Worm (Caenorhabditis elegans) whole organism, young adult: ENCODE data around the gene F27C8.3.

Experiments used
- B0261.1 ChIP-seq: sonication (generic microtip); optimal IDR thresholded peaks from 2 replicates; lab custom pipeline; 2016; ENCODE audit warnings: mild to moderate bottlenecking, missing genetic modification characterization, moderate library complexity, missing compliant biosample characterization
- C17E4.6 ChIP-seq: fragments of 200-800 bp; sonication (Bioruptor generic); IDR thresholded peaks from 2 replicates; pipeline ENCODE4 v1.3.6; 2022; ENCODE audit warnings: missing genetic modification reagents, missing genetic modification characterization, missing compliant biosample characterization
- F10E7.11 ChIP-seq: sonication (generic microtip); optimal IDR thresholded peaks from 2 replicates; lab custom pipeline; 2017; ENCODE audit warnings: mild to moderate bottlenecking, missing genetic modification characterization, moderate library complexity, missing compliant biosample characterization
- F23B12.7 ChIP-seq: sonication (generic microtip); optimal IDR thresholded peaks from 2 replicates; lab custom pipeline; 2017; ENCODE audit warnings: missing genetic modification characterization, mild to moderate bottlenecking, missing compliant biosample characterization, antibody characterized with exemption, moderate library complexity; ENCODE audit not compliant: insufficient read depth
- F33H1.4 ChIP-seq: fragments of 200-800 bp; sonication (Bioruptor generic); IDR thresholded peaks from 2 replicates; pipeline ENCODE4 v1.3.6; 2022; ENCODE audit warnings: missing genetic modification reagents, missing genetic modification characterization, missing compliant biosample characterization
- F37B4.10 ChIP-seq: fragments of 200-800 bp; sonication (Bioruptor generic); IDR thresholded peaks from 2 replicates; pipeline ENCODE4 v1.3.6; 2022; ENCODE audit warnings: missing genetic modification characterization, missing compliant biosample characterization
- F52B5.7 ChIP-seq: sonication (generic microtip); optimal IDR thresholded peaks from 2 replicates; lab custom pipeline; 2016; ENCODE audit warnings: mild to moderate bottlenecking, missing genetic modification characterization, missing compliant biosample characterization
- F55B11.4 ChIP-seq: sonication (generic microtip); optimal IDR thresholded peaks from 2 replicates; lab custom pipeline; 2016; ENCODE audit warnings: missing compliant biosample characterization, missing genetic modification characterization, borderline replicate concordance; ENCODE audit not compliant: insufficient read depth
- F57C9.4 ChIP-seq: sonication (generic microtip); optimal IDR thresholded peaks from 2 replicates; lab custom pipeline; 2017; ENCODE audit warnings: mild to moderate bottlenecking, missing genetic modification characterization, missing compliant biosample characterization
- K12H6.12 ChIP-seq: fragments of 200-800 bp; sonication (Bioruptor generic); optimal IDR thresholded peaks from 2 replicates; lab custom pipeline; 2018; ENCODE audit warnings: mild to moderate bottlenecking, missing genetic modification characterization, missing compliant biosample characterization
- T07F8.4 ChIP-seq: sonication (generic microtip); optimal IDR thresholded peaks from 2 replicates; lab custom pipeline; 2016; ENCODE audit warnings: mild to moderate bottlenecking, missing genetic modification characterization, moderate library complexity, missing compliant biosample characterization
- T26A5.8 ChIP-seq: sonication (generic microtip); optimal IDR thresholded peaks from 2 replicates; lab custom pipeline; 2016; ENCODE audit warnings: missing genetic modification characterization, missing compliant biosample characterization
- Y67H2A.10 ChIP-seq: fragments of 200-800 bp; sonication (Bioruptor generic); conservative IDR thresholded peaks from 2 replicates; pipeline ENCODE4 v1.3.6; 2022; ENCODE audit warnings: missing genetic modification reagents, missing genetic modification characterization, missing compliant biosample characterization
- Y79H2A.3 ChIP-seq: fragments of 200-800 bp; sonication (Bioruptor generic); conservative IDR thresholded peaks from 2 replicates; pipeline ENCODE4 v1.3.6; 2022; ENCODE audit warnings: missing genetic modification reagents, missing genetic modification characterization, missing compliant biosample characterization
- akir-1 ChIP-seq: fragments of 200-800 bp; sonication (Bioruptor generic); optimal IDR thresholded peaks from 2 replicates; lab custom pipeline; 2018; ENCODE audit warnings: mild to moderate bottlenecking, missing genetic modification characterization, moderate library complexity, missing compliant biosample characterization
- ama-1 ChIP-seq, 3 experiments: fragments of 150-350 bp in 1 of 3; sonication (generic microtip) in 2 of 3; optimal IDR thresholded peaks; 2 replicates each; lab custom pipeline; 2014 to 2018; ENCODE audit warnings: missing biosample characterization in 2 of 3, missing genetic modification characterization in 2 of 3, missing genetic modification reagents in 2 of 3
- atf-7 ChIP-seq: sonication (generic microtip); optimal IDR thresholded peaks from 2 replicates; lab custom pipeline; 2017; ENCODE audit warnings: mild to moderate bottlenecking, missing genetic modification characterization, missing compliant biosample characterization
- attf-5 ChIP-seq: fragments of 200-800 bp; sonication (Bioruptor generic); optimal IDR thresholded peaks from 2 replicates; lab custom pipeline; 2018; ENCODE audit warnings: mild to moderate bottlenecking, missing genetic modification characterization, missing compliant biosample characterization
- ccch-3 ChIP-seq: fragments of 200-800 bp; sonication (Bioruptor generic); optimal IDR thresholded peaks from 2 replicates; lab custom pipeline; 2018; ENCODE audit warnings: mild to moderate bottlenecking, missing genetic modification characterization, missing compliant biosample characterization
- cebp-1 ChIP-seq, 2 experiments: fragments of 200-800 bp in 1 of 2; sonication (Bioruptor generic) in 1 of 2; sonication (generic microtip) in 1 of 2; IDR thresholded peaks in 1 of 2; optimal IDR thresholded peaks in 1 of 2; 2 replicates each; pipeline versions ENCODE4 v1.3.6 to Lab custom; 2017 to 2022; ENCODE audit warnings: missing compliant biosample characterization in 2 of 2, missing genetic modification characterization in 2 of 2, mild to moderate bottlenecking in 1 of 2, missing genetic modification reagents in 1 of 2, moderate library complexity in 1 of 2
- ceh-40 ChIP-seq: fragments of 200-800 bp; sonication (Bioruptor generic); IDR thresholded peaks from 2 replicates; pipeline ENCODE4 v1.3.6; 2022; ENCODE audit warnings: missing genetic modification characterization, missing compliant biosample characterization
- ceh-58 ChIP-seq: fragments of 200-800 bp; sonication (Bioruptor generic); IDR thresholded peaks from 2 replicates; pipeline ENCODE4 v1.3.6; 2022; ENCODE audit warnings: missing genetic modification characterization, missing compliant biosample characterization
- chd-7 ChIP-seq: sonication (generic microtip); optimal IDR thresholded peaks from 2 replicates; lab custom pipeline; 2016; ENCODE audit warnings: mild to moderate bottlenecking, missing genetic modification characterization, moderate library complexity, missing compliant biosample characterization
- die-1 ChIP-seq: sonication (generic microtip); optimal IDR thresholded peaks from 2 replicates; lab custom pipeline; 2016; ENCODE audit warnings: missing genotype, mild to moderate bottlenecking, missing genetic modification characterization, missing compliant biosample characterization
- dox-1 ChIP-seq: fragments of 200-800 bp; sonication (Bioruptor generic); IDR thresholded peaks from 2 replicates; pipeline ENCODE4 v1.3.6; 2022; ENCODE audit warnings: missing genetic modification reagents, missing genetic modification characterization, missing compliant biosample characterization
- dpl-1 ChIP-seq: fragments of 150-350 bp; optimal IDR thresholded peaks from 2 replicates; lab custom pipeline; 2014; ENCODE audit warnings: missing biosample characterization, missing genetic modification reagents, missing genetic modification characterization
- efl-1 ChIP-seq: fragments of 150-350 bp; optimal IDR thresholded peaks from 2 replicates; lab custom pipeline; 2014; ENCODE audit warnings: missing biosample characterization, missing genetic modification reagents, missing genetic modification characterization
- him-1 ChIP-seq: sonication (generic microtip); optimal IDR thresholded peaks from 2 replicates; lab custom pipeline; 2016; ENCODE audit warnings: missing genotype, missing genetic modification reagents, missing genetic modification characterization, missing compliant biosample characterization
- hlh-12 ChIP-seq: sonication (generic microtip); optimal IDR thresholded peaks from 2 replicates; lab custom pipeline; 2016; ENCODE audit warnings: missing genetic modification characterization, missing compliant biosample characterization
- hsf-1 ChIP-seq: fragments of 200-800 bp; sonication (Bioruptor generic); IDR thresholded peaks from 2 replicates; pipeline ENCODE4 v1.3.6; 2022; ENCODE audit warnings: missing genetic modification reagents, missing genetic modification characterization, missing compliant biosample characterization
- lin-26 ChIP-seq: fragments of 200-800 bp; sonication (Bioruptor generic); IDR thresholded peaks from 2 replicates; pipeline ENCODE4 v1.3.6; 2022; ENCODE audit warnings: missing genetic modification reagents, missing genetic modification characterization, missing compliant biosample characterization
- lir-1 ChIP-seq: fragments of 200-800 bp; sonication (Bioruptor generic); conservative IDR thresholded peaks from 2 replicates; pipeline ENCODE4 v1.3.6; 2022; ENCODE audit warnings: missing genetic modification reagents, missing genetic modification characterization, missing compliant biosample characterization
- mxl-1 ChIP-seq: sonication (generic microtip); optimal IDR thresholded peaks from 2 replicates; lab custom pipeline; 2016; ENCODE audit warnings: missing genetic modification characterization, missing compliant biosample characterization
- nfyb-1 ChIP-seq: fragments of 200-800 bp; sonication (Bioruptor generic); IDR thresholded peaks from 2 replicates; pipeline ENCODE4 v1.3.6; 2022; ENCODE audit warnings: missing genetic modification reagents, missing genetic modification characterization, missing compliant biosample characterization
- nhr-120 ChIP-seq: fragments of 200-800 bp; sonication (Bioruptor generic); IDR thresholded peaks from 2 replicates; pipeline ENCODE4 v1.3.6; 2022; ENCODE audit warnings: missing genetic modification characterization, missing compliant biosample characterization
- nhr-80 ChIP-seq: sonication (generic microtip); optimal IDR thresholded peaks from 2 replicates; lab custom pipeline; 2016; ENCODE audit warnings: missing genetic modification characterization, missing compliant biosample characterization
- pbrm-1 ChIP-seq: fragments of 200-800 bp; sonication (Bioruptor generic); IDR thresholded peaks from 2 replicates; pipeline ENCODE4 v1.3.6; 2022; ENCODE audit warnings: missing genetic modification reagents, missing genetic modification characterization, missing compliant biosample characterization
- snpc-1.1 ChIP-seq: sonication (generic microtip); optimal IDR thresholded peaks from 2 replicates; lab custom pipeline; 2017; ENCODE audit warnings: missing genetic modification characterization, mild to moderate bottlenecking, missing compliant biosample characterization, antibody characterized with exemption, moderate library complexity, missing genotype, missing genetic modification reagents; ENCODE audit not compliant: insufficient read depth
- somi-1 ChIP-seq: fragments of 200-800 bp; sonication (Bioruptor generic); optimal IDR thresholded peaks from 2 replicates; lab custom pipeline; 2018; ENCODE audit warnings: mild to moderate bottlenecking, missing genetic modification characterization, missing compliant biosample characterization
- unc-130 ChIP-seq: sonication (generic microtip); optimal IDR thresholded peaks from 2 replicates; lab custom pipeline; 2016; ENCODE audit warnings: missing genetic modification reagents, missing genetic modification characterization, missing compliant biosample characterization
- zfh-2 ChIP-seq: fragments of 200-800 bp; sonication (Bioruptor generic); conservative IDR thresholded peaks from 2 replicates; pipeline ENCODE4 v1.3.6; 2022; ENCODE audit warnings: missing genetic modification reagents, missing genetic modification characterization, missing compliant biosample characterization
- ztf-18 ChIP-seq: sonication (generic microtip); optimal IDR thresholded peaks from 2 replicates; lab custom pipeline; 2016; ENCODE audit warnings: missing genotype, mild to moderate bottlenecking, missing genetic modification characterization, missing compliant biosample characterization
- ztf-28 ChIP-seq: fragments of 200-800 bp; sonication (Bioruptor generic); IDR thresholded peaks from 2 replicates; pipeline ENCODE4 v1.3.6; 2022; ENCODE audit warnings: missing genetic modification reagents, missing genetic modification characterization, missing compliant biosample characterization
- ztf-6 ChIP-seq: fragments of 200-800 bp; sonication (Bioruptor generic); IDR thresholded peaks from 2 replicates; pipeline ENCODE4 v1.3.6; 2022; ENCODE audit warnings: missing genetic modification reagents, missing genetic modification characterization, missing compliant biosample characterization

The F27C8.3 gene

ce11 chrIV:9625829-9626228, 30.1 kb upstream of the F27C8.3 start:
- TF ChIP-seq nfyb-1 (GFP tag; lab: Robert Waterston, UW), result no peak
- no peak for TF ChIP-seq F37B4.10 (GFP tag; lab: Robert Waterston, UW)
- TF ChIP-seq mxl-1, result no peak
- no peak for TF ChIP-seq cebp-1 (GFP tag; IDR thresholded peaks at IDR 0.05; lab: Robert Waterston, UW)
- TF ChIP-seq cebp-1 (tag; optimal IDR thresholded peaks at IDR 0.05; lab: Kevin White, UChicago), result peak; percentile 3
- no peak for TF ChIP-seq F23B12.7
- peak; percentile 3 for TF ChIP-seq attf-5 (GFP tag; lab: Kevin White, UChicago)
- no peak for TF ChIP-seq zfh-2 (GFP tag; lab: Robert Waterston, UW)
- no peak for TF ChIP-seq T26A5.8
- TF ChIP-seq nhr-120 (GFP tag; lab: Robert Waterston, UW), result no peak
- no peak for TF ChIP-seq efl-1 (GFP tag; lab: Kevin White, UChicago)
- no peak for TF ChIP-seq Y67H2A.10 (GFP tag; lab: Robert Waterston, UW)
- TF ChIP-seq ztf-6 (GFP tag; lab: Robert Waterston, UW), result no peak
- TF ChIP-seq nhr-80, result peak; percentile 36
- no peak for TF ChIP-seq F55B11.4 (tag; lab: Kevin White, UChicago)
- no peak for TF ChIP-seq lir-1
- TF ChIP-seq, all 124 proteins: peak for 3

- TF ChIP-seq zfh-2 (GFP tag; lab: Robert Waterston, UW) (no peak), Y67H2A.10 (GFP tag; lab: Robert Waterston, UW) (no peak), unc-130 (no peak), ama-1 (optimal IDR thresholded peaks at IDR 0.05; lab: Kevin White, UChicago) (no peak), ama-1 (GFP tag; optimal IDR thresholded peaks at IDR 0.05; lab: Kevin White, UChicago) (no peak), akir-1 (GFP tag; lab: Kevin White, UChicago) (no peak), chd-7 (tag; lab: Kevin White, UChicago) (no peak), B0261.1 (tag; lab: Kevin White, UChicago) (no peak), pbrm-1 (GFP tag; lab: Robert Waterston, UW) (no peak), F10E7.11 (no peak), F33H1.4 (GFP tag; lab: Robert Waterston, UW) (no peak), snpc-1.1 (tag; lab: Kevin White, UChicago) (no peak), Y79H2A.3 (GFP tag; lab: Robert Waterston, UW) (no peak), ceh-58 (GFP tag; lab: Robert Waterston, UW) (no peak), ceh-40 (no peak), dox-1 (GFP tag; lab: Robert Waterston, UW) (no peak), F57C9.4 (tag; lab: Kevin White, UChicago) (no peak)
These were observed 29.3 kb upstream of the F27C8.3 start, which contains the start of gene W09C2.10 for ce11 chrIV:9624977-9625376. W09C2.10 (minus strand) TSS chrIV:9625077.

ce11 chrIV:9624275-9624674, 28.6 kb upstream of the F27C8.3 start, which contains the start of gene W09C2.8:
W09C2.8 (minus strand) TSS chrIV:9624375.
- TF ChIP-seq somi-1 (GFP tag; lab: Kevin White, UChicago), result no peak
- TF ChIP-seq ccch-3 (GFP tag; lab: Kevin White, UChicago), result no peak
- no peak for TF ChIP-seq nhr-80
- TF ChIP-seq T07F8.4, result no peak
- no peak for TF ChIP-seq F55B11.4 (tag; lab: Kevin White, UChicago)
- no peak for TF ChIP-seq unc-130
- no peak for TF ChIP-seq die-1
- no peak for TF ChIP-seq atf-7 (tag; lab: Kevin White, UChicago)
- no peak for TF ChIP-seq ztf-28
- TF ChIP-seq hlh-12 (tag; lab: Kevin White, UChicago), result no peak
- no peak for TF ChIP-seq dpl-1 (GFP tag; lab: Kevin White, UChicago)
- no peak for TF ChIP-seq K12H6.12 (tag; lab: Kevin White, UChicago)
- TF ChIP-seq lin-26 (GFP tag; lab: Robert Waterston, UW), result no peak
- TF ChIP-seq ztf-18, result no peak
- TF ChIP-seq Y67H2A.10 (GFP tag; lab: Robert Waterston, UW), result no peak
- no peak for TF ChIP-seq C17E4.6 (GFP tag; lab: Robert Waterston, UW)
- TF ChIP-seq him-1 (tag; lab: Kevin White, UChicago), result no peak
- TF ChIP-seq F52B5.7, result no peak
- TF ChIP-seq hsf-1 (GFP tag; lab: Robert Waterston, UW), result no peak
- TF ChIP-seq nfyb-1 (GFP tag; lab: Robert Waterston, UW), result no peak
